Fruit fly (Drosophila melanogaster): ENCODE results near the gene CG17362.

- TF ChIP-seq EcR (GFP tag; optimal IDR thresholded peaks at IDR 0.05) (no peak), psq (optimal IDR thresholded peaks at IDR 0.05) (no peak), usp (GFP tag; optimal IDR thresholded peaks at IDR 0.05) (no peak)
Measured at dm6 chr3L:13993742-13994719, 7.6 kb downstream of the CG17362 start, which contains the start of gene CtsK1.

All from whole organism.